Worm (Caenorhabditis elegans) whole organism, L1 larva: ENCODE data around the gene F38B6.3.
A peak's percentile ranks its signal among the peaks of the same experiment; 100 is the strongest.

ENCODE experiments used
- C16A3.4 ChIP-seq: fragments of 150-350 bp; optimal IDR thresholded peaks from 2 replicates; lab custom pipeline; 2014; ENCODE audit warnings: missing biosample characterization, missing genetic modification characterization
- F16B12.6 ChIP-seq: fragments of 150-350 bp; optimal IDR thresholded peaks from 2 replicates; lab custom pipeline; 2014; ENCODE audit warnings: missing biosample characterization, missing genetic modification characterization
- aha-1 ChIP-seq: fragments of 150-350 bp; optimal IDR thresholded peaks from 2 replicates; lab custom pipeline; 2014; ENCODE audit warnings: missing biosample characterization, missing genetic modification characterization
- alr-1 ChIP-seq: fragments of 200-800 bp; sonication (Bioruptor generic); optimal IDR thresholded peaks from 2 replicates; lab custom pipeline; 2018; ENCODE audit warnings: borderline replicate concordance, mild to moderate bottlenecking, missing genetic modification characterization, missing compliant biosample characterization
- ceh-63 ChIP-seq: fragments of 200-800 bp; sonication (Bioruptor generic); optimal IDR thresholded peaks from 2 replicates; lab custom pipeline; 2018; ENCODE audit warnings: mild to moderate bottlenecking, missing genetic modification characterization, missing compliant biosample characterization
- ceh-8 ChIP-seq: fragments of 200-800 bp; sonication (Bioruptor generic); optimal IDR thresholded peaks from 2 replicates; lab custom pipeline; 2018; ENCODE audit warnings: mild to moderate bottlenecking, missing genetic modification characterization, moderate library complexity, missing compliant biosample characterization
- ceh-82 ChIP-seq, 3 experiments: fragments of 150-350 bp in 1 of 3; sonication (generic microtip) in 2 of 3; optimal IDR thresholded peaks; 2 replicates each; lab custom pipeline; 2014 to 2017; ENCODE audit warnings: missing biosample characterization in 3 of 3, missing genetic modification characterization in 3 of 3
- ceh-88 ChIP-seq: fragments of 200-800 bp; sonication (Bioruptor generic); IDR thresholded peaks from 2 replicates; pipeline ENCODE4 v1.3.6; 2022; ENCODE audit warnings: missing genetic modification characterization, missing compliant biosample characterization
- ces-1 ChIP-seq: fragments of 150-350 bp; optimal IDR thresholded peaks from 2 replicates; lab custom pipeline; 2014; ENCODE audit warnings: missing biosample characterization, missing genetic modification reagents, missing genetic modification characterization
- dpl-1 ChIP-seq, 3 experiments: fragments of 150-350 bp in 2 of 3; sonication (generic microtip) in 1 of 3; optimal IDR thresholded peaks; 2 replicates each; lab custom pipeline; 2014 to 2017; ENCODE audit warnings: missing biosample characterization in 3 of 3, missing genetic modification characterization in 3 of 3, missing genetic modification reagents in 3 of 3
- dsc-1 ChIP-seq: sonication (generic microtip); optimal IDR thresholded peaks from 2 replicates; lab custom pipeline; 2016; ENCODE audit warnings: mild to moderate bottlenecking, missing genetic modification characterization, missing compliant biosample characterization
- efl-1 ChIP-seq, 4 experiments: fragments of 150-350 bp; optimal IDR thresholded peaks in 3 of 4; peaks in 1 of 4; 1 replicate in 1 of 4; 2 replicates in 3 of 4; lab custom pipeline; 2014; ENCODE audit warnings: missing biosample characterization in 2 of 4, missing genetic modification characterization in 2 of 4, missing genetic modification reagents in 2 of 4
- elt-2 ChIP-seq: sonication (generic microtip); optimal IDR thresholded peaks from 2 replicates; lab custom pipeline; 2016; ENCODE audit warnings: missing genetic modification characterization, mild to moderate bottlenecking, inconsistent platforms, missing compliant biosample characterization, missing genetic modification reagents
- elt-3 ChIP-seq, 6 experiments: fragments of 150-350 bp in 1 of 6; sonication (generic microtip); optimal IDR thresholded peaks; 2 replicates each; lab custom pipeline; 2017 to 2018; ENCODE audit warnings: missing biosample characterization in 6 of 6, missing genetic modification characterization in 6 of 6, inconsistent platforms in 1 of 6
- fkh-8 ChIP-seq: sonication (generic microtip); optimal IDR thresholded peaks from 2 replicates; lab custom pipeline; 2016; ENCODE audit warnings: mild to moderate bottlenecking, missing genetic modification characterization, missing compliant biosample characterization
- irx-1 ChIP-seq: sonication (generic microtip); optimal IDR thresholded peaks from 2 replicates; lab custom pipeline; 2016; ENCODE audit warnings: missing genetic modification characterization, missing compliant biosample characterization
- isw-1 ChIP-seq: fragments of 200-800 bp; sonication (Bioruptor generic); IDR thresholded peaks from 2 replicates; pipeline ENCODE4 v1.3.6; 2022; ENCODE audit warnings: missing genetic modification characterization, missing compliant biosample characterization
- jun-1 ChIP-seq: fragments of 150-350 bp; optimal IDR thresholded peaks from 2 replicates; lab custom pipeline; 2014; ENCODE audit warnings: missing biosample characterization, missing genetic modification reagents, missing genetic modification characterization
- lin-13 ChIP-seq: fragments of 150-350 bp; optimal IDR thresholded peaks from 2 replicates; lab custom pipeline; 2014; ENCODE audit warnings: missing biosample characterization, missing genetic modification reagents, missing genetic modification characterization
- lin-14 ChIP-seq: fragments of 200-800 bp; sonication (Bioruptor generic); optimal IDR thresholded peaks from 2 replicates; lab custom pipeline; 2018; ENCODE audit warnings: mild to moderate bottlenecking, missing genetic modification characterization, moderate library complexity, missing compliant biosample characterization
- lin-39 ChIP-seq: fragments of 150-350 bp; optimal IDR thresholded peaks from 2 replicates; lab custom pipeline; 2014; ENCODE audit warnings: missing biosample characterization, missing genetic modification reagents, missing genetic modification characterization
- lsy-2 ChIP-seq, 2 experiments: fragments of 150-350 bp; optimal IDR thresholded peaks; 2 replicates each; lab custom pipeline; 2014; ENCODE audit warnings: missing biosample characterization in 2 of 2, missing genetic modification characterization in 2 of 2
- mab-9 ChIP-seq: fragments of 200-800 bp; sonication (Bioruptor generic); IDR thresholded peaks from 2 replicates; pipeline ENCODE4 v1.3.6; 2022; ENCODE audit warnings: missing genetic modification reagents, missing genetic modification characterization, missing compliant biosample characterization
- mdl-1 ChIP-seq, 2 experiments: fragments of 150-350 bp; optimal IDR thresholded peaks; 2 replicates each; lab custom pipeline; 2014 to 2017; ENCODE audit warnings: missing biosample characterization in 2 of 2, missing genetic modification characterization in 2 of 2, inconsistent platforms in 1 of 2
- mef-2 ChIP-seq: fragments of 150-350 bp; optimal IDR thresholded peaks from 2 replicates; lab custom pipeline; 2014; ENCODE audit warnings: missing biosample characterization, missing genetic modification characterization
- nhr-11 ChIP-seq: fragments of 150-350 bp; optimal IDR thresholded peaks from 2 replicates; lab custom pipeline; 2014; ENCODE audit warnings: missing biosample characterization, missing genetic modification characterization
- nhr-19 ChIP-seq: fragments of 200-800 bp; sonication (Bioruptor generic); conservative IDR thresholded peaks from 2 replicates; pipeline ENCODE4 v1.3.6; 2022; ENCODE audit warnings: missing genetic modification characterization, missing compliant biosample characterization
- nhr-20 ChIP-seq: sonication (generic microtip); optimal IDR thresholded peaks from 2 replicates; lab custom pipeline; 2016; ENCODE audit warnings: mild to moderate bottlenecking, missing genetic modification characterization, missing compliant biosample characterization
- nhr-237 ChIP-seq: fragments of 150-350 bp; optimal IDR thresholded peaks from 2 replicates; lab custom pipeline; 2014; ENCODE audit warnings: missing biosample characterization, missing genetic modification characterization
- nhr-28 ChIP-seq: fragments of 150-350 bp; optimal IDR thresholded peaks from 2 replicates; lab custom pipeline; 2014; ENCODE audit warnings: missing biosample characterization, missing genetic modification characterization
- nhr-47 ChIP-seq: sonication (generic microtip); optimal IDR thresholded peaks from 2 replicates; lab custom pipeline; 2016; ENCODE audit warnings: mild to moderate bottlenecking, missing genetic modification characterization, moderate library complexity, missing compliant biosample characterization
- nhr-77 ChIP-seq: fragments of 150-350 bp; optimal IDR thresholded peaks from 2 replicates; lab custom pipeline; 2014; ENCODE audit warnings: missing biosample characterization, missing genetic modification characterization
- nhr-84 ChIP-seq: sonication (generic microtip); optimal IDR thresholded peaks from 2 replicates; lab custom pipeline; 2017; ENCODE audit warnings: missing biosample characterization, missing genetic modification characterization
- nhr-85 ChIP-seq: sonication (generic microtip); peaks from one replicate; lab custom pipeline; 2016; ENCODE audit warnings: missing genetic modification characterization, inconsistent platforms, missing compliant biosample characterization
- nhr-90 ChIP-seq: sonication (generic microtip); optimal IDR thresholded peaks from 2 replicates; lab custom pipeline; 2016; ENCODE audit warnings: mild to moderate bottlenecking, missing genetic modification characterization, missing compliant biosample characterization; ENCODE audit not compliant: poor library complexity
- pqm-1 ChIP-seq: sonication (generic microtip); optimal IDR thresholded peaks from 3 replicates; lab custom pipeline; 2017; ENCODE audit warnings: missing biosample characterization, missing genetic modification characterization
- snpc-4 ChIP-seq: fragments of 150-350 bp; optimal IDR thresholded peaks from 2 replicates; lab custom pipeline; 2014; ENCODE audit warnings: missing biosample characterization, missing genetic modification characterization
- sox-4 ChIP-seq: sonication (generic microtip); optimal IDR thresholded peaks from 2 replicates; lab custom pipeline; 2016; ENCODE audit warnings: missing genetic modification characterization, missing compliant biosample characterization
- sup-37 ChIP-seq: fragments of 200-800 bp; sonication (Bioruptor generic); optimal IDR thresholded peaks from 2 replicates; lab custom pipeline; 2018; ENCODE audit warnings: mild to moderate bottlenecking, missing genetic modification characterization, missing compliant biosample characterization
- swsn-7 ChIP-seq: sonication (generic microtip); optimal IDR thresholded peaks from 2 replicates; lab custom pipeline; 2016; ENCODE audit warnings: missing genetic modification characterization, missing compliant biosample characterization
- tbx-2 ChIP-seq: sonication (generic microtip); optimal IDR thresholded peaks from 2 replicates; lab custom pipeline; 2016; ENCODE audit warnings: missing genetic modification characterization, missing compliant biosample characterization
- unc-130 ChIP-seq: fragments of 150-350 bp; optimal IDR thresholded peaks from 2 replicates; lab custom pipeline; 2017; ENCODE audit warnings: missing biosample characterization, missing genetic modification characterization, inconsistent platforms
- unc-30 ChIP-seq: sonication (generic microtip); optimal IDR thresholded peaks from 2 replicates; lab custom pipeline; 2017; ENCODE audit warnings: missing biosample characterization, missing genetic modification characterization
- unc-98 ChIP-seq: fragments of 200-800 bp; sonication (Bioruptor generic); IDR thresholded peaks from 2 replicates; pipeline ENCODE4 v1.3.6; 2022; ENCODE audit warnings: missing genetic modification characterization, missing compliant biosample characterization
- xbp-1 ChIP-seq: sonication (generic microtip); optimal IDR thresholded peaks from 2 replicates; lab custom pipeline; 2016; ENCODE audit warnings: missing genetic modification characterization, missing compliant biosample characterization
- zag-1 ChIP-seq: fragments of 150-350 bp; optimal IDR thresholded peaks from 2 replicates; lab custom pipeline; 2014; ENCODE audit warnings: missing biosample characterization, missing genetic modification characterization
- ztf-11 ChIP-seq, 2 experiments: sonication (generic microtip); optimal IDR thresholded peaks; 2 replicates each; lab custom pipeline; 2016 to 2017; ENCODE audit warnings: missing genetic modification characterization in 2 of 2, missing biosample characterization in 1 of 2, missing compliant biosample characterization in 1 of 2
- ztf-4 ChIP-seq: fragments of 150-350 bp; optimal IDR thresholded peaks from 2 replicates; lab custom pipeline; 2014; ENCODE audit warnings: missing biosample characterization, missing genetic modification characterization

The F38B6.3 gene

ce11 chrX:6742011-6742683, 48.7 kb downstream of the F38B6.3 start, which contains the start of gene mdl-1 (continued):
- TF ChIP-seq sup-37 (GFP tag; lab: Kevin White, UChicago): peak; percentile 17
- peak; percentile 55; the same call in 1 of the 2 replicates for TF ChIP-seq ceh-88 (GFP tag; lab: Robert Waterston, UW)
- TF ChIP-seq dsc-1 (tag; lab: Kevin White, UChicago): peak; percentile 70
- TF ChIP-seq alr-1 (tag; lab: Kevin White, UChicago): no peak
- TF ChIP-seq dpl-1 (GFP tag; optimal IDR thresholded peaks at IDR 0.05; lab: Kevin White, UChicago): peak; percentile 12 to 35 (median 32)
- TF ChIP-seq fkh-8 (tag; lab: Kevin White, UChicago): peak; percentile 89
- TF ChIP-seq nhr-90: peak; percentile 69
- peak; percentile 99 for TF ChIP-seq nhr-19 (GFP tag; lab: Robert Waterston, UW)
- peak; percentile 75 to 93 (median 78) for TF ChIP-seq ceh-82 (tag; optimal IDR thresholded peaks at IDR 0.05; lab: Kevin White, UChicago)
- peak; percentile 89 for TF ChIP-seq nhr-20 (tag; lab: Kevin White, UChicago)
- peak in 4 of 6 experiments; percentile 5 to 85 (median 56) for TF ChIP-seq elt-3 (tag; optimal IDR thresholded peaks at IDR 0.05; lab: Kevin White, UChicago)
- TF ChIP-seq nhr-77 (tag; lab: Kevin White, UChicago): peak; percentile 87
- peak; percentile 94 for TF ChIP-seq jun-1 (tag; lab: Kevin White, UChicago)
- peak in 1 of 2 experiments; percentile 33 for TF ChIP-seq ztf-11 (tag; optimal IDR thresholded peaks at IDR 0.05; lab: Kevin White, UChicago)
- TF ChIP-seq efl-1 (optimal IDR thresholded peaks at IDR 0.05; lab: Kevin White, UChicago): peak; percentile 56 to 63
- TF ChIP-seq efl-1 (GFP tag; optimal IDR thresholded peaks at IDR 0.05 in 1 of 2; lab: Kevin White, UChicago): peak; percentile 32 to 94
- peak; percentile 58 for TF ChIP-seq nhr-11 (tag; lab: Kevin White, UChicago)
- TF ChIP-seq sox-4 (tag; lab: Kevin White, UChicago): peak; percentile 45
- peak; percentile 81; the same call in 1 of the 2 replicates for TF ChIP-seq mab-9
- peak; percentile 88 for TF ChIP-seq nhr-85 (tag; lab: Kevin White, UChicago)
- peak; percentile 24 for TF ChIP-seq elt-2 (tag; lab: Kevin White, UChicago)
- peak; percentile 68 for TF ChIP-seq irx-1 (tag; lab: Kevin White, UChicago)
- peak; percentile 86 for TF ChIP-seq nhr-47 (tag; lab: Kevin White, UChicago)
- TF ChIP-seq nhr-237 (tag; lab: Kevin White, UChicago): no peak
- no peak for TF ChIP-seq unc-30 (tag; lab: Kevin White, UChicago)
- TF ChIP-seq mef-2 (tag; lab: Kevin White, UChicago): peak; percentile 65
- peak; percentile 90 for TF ChIP-seq ztf-4 (tag; lab: Kevin White, UChicago)
- no peak for TF ChIP-seq ces-1
- no peak for TF ChIP-seq ceh-63 (GFP tag; lab: Kevin White, UChicago)
- peak in 1 of 2 experiments; percentile 100 for TF ChIP-seq mdl-1 (tag; optimal IDR thresholded peaks at IDR 0.05; lab: Kevin White, UChicago)
- peak; percentile 73 for TF ChIP-seq lin-13
- no peak for TF ChIP-seq F16B12.6 (tag; lab: Kevin White, UChicago)
- TF ChIP-seq, all 84 proteins: peak for 56

- TF ChIP-seq nhr-84 (tag; lab: Kevin White, UChicago): no peak
- peak; percentile 60 for TF ChIP-seq nhr-11 (tag; lab: Kevin White, UChicago)
- TF ChIP-seq lsy-2 (tag; optimal IDR thresholded peaks at IDR 0.05; lab: Kevin White, UChicago): peak; percentile 71 to 75
- no peak for TF ChIP-seq nhr-28
- TF ChIP-seq elt-3 (tag; optimal IDR thresholded peaks at IDR 0.05; lab: Kevin White, UChicago): peak in 5 of 6 experiments; percentile 37 to 91 (median 68)
- TF ChIP-seq swsn-7 (tag; lab: Kevin White, UChicago): peak; percentile 81
- peak; percentile 48 for TF ChIP-seq sox-4 (tag; lab: Kevin White, UChicago)
- TF ChIP-seq dsc-1 (tag; lab: Kevin White, UChicago): peak; percentile 13
- TF ChIP-seq lin-39 (tag; lab: Kevin White, UChicago): peak; percentile 88
- TF ChIP-seq pqm-1 (tag; lab: Kevin White, UChicago): no peak
- peak; percentile 91 for TF ChIP-seq lin-14 (GFP tag; lab: Kevin White, UChicago)
- peak; percentile 23 for TF ChIP-seq aha-1 (tag; lab: Kevin White, UChicago)
- peak; percentile 89 for TF ChIP-seq nhr-20 (tag; lab: Kevin White, UChicago)
- TF ChIP-seq ceh-88 (GFP tag; lab: Robert Waterston, UW): peak; percentile 66; the same call in 1 of the 2 replicates
- TF ChIP-seq isw-1 (GFP tag; lab: Robert Waterston, UW): no peak
- TF ChIP-seq snpc-4 (tag; lab: Kevin White, UChicago): no peak
- TF ChIP-seq tbx-2 (tag; lab: Kevin White, UChicago): peak; percentile 70
- TF ChIP-seq nhr-19 (GFP tag; lab: Robert Waterston, UW): peak; percentile 89
- TF ChIP-seq C16A3.4: peak; percentile 34
- peak; percentile 38 to 42 for TF ChIP-seq efl-1 (optimal IDR thresholded peaks at IDR 0.05; lab: Kevin White, UChicago)
- TF ChIP-seq efl-1 (GFP tag; optimal IDR thresholded peaks at IDR 0.05 in 1 of 2; lab: Kevin White, UChicago): peak; percentile 14 to 95
- TF ChIP-seq unc-98 (GFP tag; lab: Robert Waterston, UW): no peak
- TF ChIP-seq zag-1 (tag; lab: Kevin White, UChicago): no peak
- TF ChIP-seq nhr-85 (tag; lab: Kevin White, UChicago): peak; percentile 94
- TF ChIP-seq elt-2 (tag; lab: Kevin White, UChicago): peak; percentile 42
- TF ChIP-seq ceh-8 (GFP tag; lab: Kevin White, UChicago): peak; percentile 0
- peak; percentile 85 for TF ChIP-seq unc-130 (tag; lab: Kevin White, UChicago)
- peak; percentile 81 for TF ChIP-seq xbp-1 (tag; lab: Kevin White, UChicago)
Observed at ce11 chrX:6742891-6743290, 49.5 kb downstream of the F38B6.3 start.
